Fruit fly (Drosophila melanogaster) whole organism, wandering third instar larva: Measurements from ENCODE around the gene srp.

ENCODE experiments used
- Abd-B ChIP-seq: fragments of >200 bp; optimal IDR thresholded peaks from 2 replicates; lab custom pipeline; 2017; ENCODE audit warnings: missing biosample characterization, missing genetic modification characterization
- Dif ChIP-seq: fragments of 200-275, 200-300 bp; sonication (Bioruptor generic); optimal IDR thresholded peaks from 2 replicates; lab custom pipeline; 2018; ENCODE audit warnings: missing biosample characterization, missing genetic modification characterization; ENCODE audit not compliant: partially characterized antibody
- Myc ChIP-seq: fragments of >200 bp; optimal IDR thresholded peaks from 2 replicates; lab custom pipeline; 2017
- br ChIP-seq: fragments of 200-800 bp; sonication (Bioruptor generic); optimal IDR thresholded peaks from 2 replicates; lab custom pipeline; 2016; ENCODE audit warnings: missing biosample characterization, missing genetic modification characterization
- ey ChIP-seq: fragments of 200-800 bp; sonication (Bioruptor generic); optimal IDR thresholded peaks from 2 replicates; lab custom pipeline; 2016; ENCODE audit warnings: missing biosample characterization, missing genetic modification characterization
- fru ChIP-seq: fragments of 200-800 bp; sonication (Bioruptor generic); optimal IDR thresholded peaks from 3 replicates; lab custom pipeline; 2016; ENCODE audit warnings: missing biosample characterization, mild to moderate bottlenecking, missing genetic modification characterization
- h ChIP-seq: fragments of 200-800 bp; sonication (Bioruptor generic); optimal IDR thresholded peaks from 3 replicates; lab custom pipeline; 2016; ENCODE audit warnings: missing biosample characterization, mild to moderate bottlenecking, missing genetic modification characterization
- jim ChIP-seq: fragments of 175-275, 200-325 bp; sonication (Bioruptor generic); optimal IDR thresholded peaks from 2 replicates; lab custom pipeline; 2016; ENCODE audit warnings: missing biosample characterization, mild to moderate bottlenecking, missing genetic modification characterization
- lola ChIP-seq: fragments of >200 bp; optimal IDR thresholded peaks from 2 replicates; lab custom pipeline; 2017; ENCODE audit warnings: missing biosample characterization, missing genetic modification characterization
- pan ChIP-seq: fragments of >200 bp; optimal IDR thresholded peaks from 2 replicates; lab custom pipeline; 2017
- psq ChIP-seq: fragments of 200-800 bp; sonication (Bioruptor generic); optimal IDR thresholded peaks from 3 replicates; lab custom pipeline; 2017; ENCODE audit warnings: missing biosample characterization, mild to moderate bottlenecking, missing genetic modification characterization, moderate library complexity

DNA sequence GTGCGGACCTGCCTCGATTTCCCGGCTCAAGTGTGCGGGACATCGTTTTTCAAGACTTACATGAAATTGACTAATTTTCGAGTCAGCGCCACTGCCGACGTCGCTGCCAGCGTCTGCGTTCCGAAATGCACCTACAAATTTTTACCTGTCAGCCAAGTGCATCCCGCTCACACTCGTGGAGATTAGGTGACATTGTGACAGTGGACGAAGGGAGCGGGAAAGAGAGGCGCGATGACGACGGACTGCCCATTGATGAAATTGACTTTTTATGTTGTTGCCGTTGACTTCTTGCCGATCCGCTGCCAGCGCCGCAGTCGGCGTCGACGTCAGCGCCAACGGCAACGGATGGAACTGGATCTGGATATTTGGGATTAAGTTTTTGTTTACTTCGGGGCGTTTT, 48.2 kb downstream of the srp start:
- no peak for TF ChIP-seq h
- TF ChIP-seq Myc: no peak
- no peak for TF ChIP-seq fru (GFP tag; lab: Kevin White, UChicago)
- no peak for TF ChIP-seq Dif (GFP tag; lab: Kevin White, UChicago)
- no peak for TF ChIP-seq jim (GFP tag; lab: Kevin White, UChicago)
- no peak for TF ChIP-seq ey
- no peak for TF ChIP-seq lola (GFP tag; lab: Kevin White, UChicago)
- TF ChIP-seq pan (lab: Kevin White, UChicago): no peak
- no peak for TF ChIP-seq br (GFP tag; lab: Kevin White, UChicago)
- TF ChIP-seq Abd-B (GFP tag; lab: Kevin White, UChicago): no peak
- no peak for TF ChIP-seq psq (GFP tag; lab: Kevin White, UChicago)
